Worm (Caenorhabditis elegans) whole organism, mixed stage, embryonic: ENCODE measurements around the gene Y57G11C.23.

Source experiments
- mep-1 ChIP-seq: fragments of 150-350 bp; optimal IDR thresholded peaks from 2 replicates; lab custom pipeline; 2017; ENCODE audit warnings: missing biosample characterization, missing genetic modification reagents, missing genetic modification characterization, inconsistent platforms
- nhr-28 ChIP-seq: fragments of 150-350 bp; optimal IDR thresholded peaks from 2 replicates; lab custom pipeline; 2014; ENCODE audit warnings: missing biosample characterization, missing genetic modification characterization
- pha-4 ChIP-seq: fragments of 150-350 bp; optimal IDR thresholded peaks from 2 replicates; lab custom pipeline; 2018; ENCODE audit warnings: missing biosample characterization, missing genetic modification reagents, missing genetic modification characterization
- tbx-8 ChIP-seq: fragments of 200-800 bp; sonication (Bioruptor generic); optimal IDR thresholded peaks from 2 replicates; lab custom pipeline; 2018; ENCODE audit warnings: mild to moderate bottlenecking, missing genetic modification characterization, moderate library complexity, missing compliant biosample characterization

DNA sequence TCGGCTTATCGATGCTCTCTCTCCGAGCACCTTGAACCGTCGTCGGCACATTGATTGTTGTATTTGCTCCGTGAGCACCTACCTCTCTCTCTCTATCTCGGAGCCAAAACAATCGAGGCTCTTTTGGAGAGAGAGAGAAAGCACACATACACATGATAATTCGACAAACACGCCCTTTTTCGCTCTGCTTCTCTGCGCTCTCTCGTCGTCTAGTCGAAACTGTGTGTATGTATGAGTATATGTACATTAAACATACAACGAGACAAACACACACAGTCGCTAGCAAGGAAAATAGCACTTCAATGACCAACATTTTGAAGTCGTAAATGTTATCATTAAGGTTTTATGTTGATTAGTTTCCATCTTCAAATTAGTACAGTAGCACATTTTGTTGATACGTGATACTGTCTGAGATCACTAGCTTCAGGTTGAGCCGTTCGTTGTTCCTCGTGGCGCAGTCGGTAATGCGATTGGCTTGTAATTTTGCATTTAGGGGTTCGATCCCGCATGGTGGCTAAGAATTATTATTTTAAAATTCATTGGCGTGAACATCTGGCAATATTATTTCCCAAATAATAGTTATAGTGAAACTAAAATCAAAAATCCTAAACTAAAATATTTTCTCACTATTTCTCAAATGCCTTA lies 13.5 kb upstream of the Y57G11C.23 start:
- no peak for TF ChIP-seq nhr-28 (tag; lab: Kevin White, UChicago)
- no peak for TF ChIP-seq mep-1 (tag; lab: Kevin White, UChicago)
- TF ChIP-seq pha-4 (tag; lab: Kevin White, UChicago): peak; percentile 95
- no peak for TF ChIP-seq tbx-8
